Fruit fly (Drosophila melanogaster) whole organism, embryonic: Measurements from ENCODE around the gene PsGEF.

Source experiments
- BtbVII ChIP-seq: fragments of 200-800 bp; sonication (Bioruptor generic); optimal IDR thresholded peaks from 3 replicates; lab custom pipeline; 2017; ENCODE audit warnings: missing biosample characterization, mild to moderate bottlenecking, missing genetic modification characterization
- CG11247 ChIP-seq: fragments of 200-800 bp; sonication (Bioruptor generic); IDR thresholded peaks from 2 replicates; pipeline ENCODE4 v1.3.6; 2022; ENCODE audit warnings: missing biosample characterization, missing genetic modification characterization
- CG11696 ChIP-seq: fragments of 200-800 bp; sonication (Bioruptor generic); IDR thresholded peaks from 2 replicates; pipeline ENCODE4 v1.3.6; 2022; ENCODE audit warnings: missing biosample characterization, missing genetic modification characterization
- CG14965 ChIP-seq: fragments of 200-800 bp; sonication (Bioruptor generic); optimal IDR thresholded peaks from 2 replicates; lab custom pipeline; 2016; ENCODE audit warnings: missing biosample characterization, missing genetic modification characterization, borderline replicate concordance
- CG16813 ChIP-seq: fragments of 200-800 bp; sonication (Bioruptor generic); IDR thresholded peaks from 3 replicates; pipeline ENCODE4 v1.3.6; 2022; ENCODE audit warnings: missing biosample characterization, missing genetic modification characterization; ENCODE audit not compliant: partially characterized antibody
- CG17328 ChIP-seq: fragments of 200-800 bp; sonication (Bioruptor generic); IDR thresholded peaks from 2 replicates; pipeline ENCODE4 v1.3.6; 2022; ENCODE audit warnings: missing biosample characterization, missing genetic modification characterization
- CG17361 ChIP-seq: fragments of 200-800 bp; sonication (Bioruptor generic); IDR thresholded peaks from 3 replicates; pipeline ENCODE4 v1.3.6; 2022; ENCODE audit warnings: missing biosample characterization, missing genetic modification characterization
- CG2889 ChIP-seq: fragments of 200-800 bp; sonication (Bioruptor generic); IDR thresholded peaks from 3 replicates; pipeline ENCODE4 v1.3.6; 2022; ENCODE audit warnings: missing biosample characterization, missing genetic modification characterization
- CG3281 ChIP-seq: fragments of 200-800 bp; sonication (Bioruptor generic); optimal IDR thresholded peaks from 3 replicates; lab custom pipeline; 2017; ENCODE audit warnings: missing biosample characterization, mild to moderate bottlenecking, missing genetic modification characterization
- CG3838 ChIP-seq: fragments of 200-800 bp; sonication (Bioruptor generic); optimal IDR thresholded peaks from 3 replicates; lab custom pipeline; 2016; ENCODE audit warnings: missing biosample characterization, missing genetic modification characterization
- CG4404 ChIP-seq: fragments of 200-800 bp; sonication (Bioruptor generic); IDR thresholded peaks from 2 replicates; pipeline ENCODE4 v1.3.6; 2022; ENCODE audit warnings: missing biosample characterization, missing genetic modification characterization
- CG6254 ChIP-seq: fragments of 200-800 bp; sonication (Bioruptor generic); optimal IDR thresholded peaks from 3 replicates; lab custom pipeline; 2017; ENCODE audit warnings: mild to moderate bottlenecking, missing biosample characterization, missing genetic modification reagents, missing genetic modification characterization
- CG6272 ChIP-seq: fragments of 200-800 bp; sonication (Bioruptor generic); IDR thresholded peaks from 2 replicates; pipeline ENCODE4 v1.3.6; 2022; ENCODE audit warnings: missing biosample characterization, missing genetic modification characterization
- CG6689 ChIP-seq: fragments of 200-800 bp; sonication (Bioruptor generic); IDR thresholded peaks from 2 replicates; pipeline ENCODE4 v1.3.6; 2022; ENCODE audit warnings: missing biosample characterization, missing genetic modification characterization
- CG6813 ChIP-seq: fragments of 200-800 bp; sonication (Bioruptor generic); optimal IDR thresholded peaks from 2 replicates; lab custom pipeline; 2017; ENCODE audit warnings: missing biosample characterization, missing genetic modification characterization, mild to moderate bottlenecking, moderate library complexity, missing genetic modification reagents
- CG9817 ChIP-seq: fragments of 200-800 bp; sonication (Bioruptor generic); optimal IDR thresholded peaks from 2 replicates; lab custom pipeline; 2018; ENCODE audit warnings: missing biosample characterization, mild to moderate bottlenecking, missing genetic modification characterization, moderate library complexity
- CkIIα-i1 ChIP-seq: fragments of 200-800 bp; sonication (Bioruptor generic); IDR thresholded peaks from 2 replicates; pipeline ENCODE4 v1.3.6; 2022; ENCODE audit warnings: missing biosample characterization, missing genetic modification characterization
- E2f1 ChIP-seq: fragments of 200-800 bp; sonication (Bioruptor generic); IDR thresholded peaks from 2 replicates; pipeline ENCODE4 v1.3.6; 2022; ENCODE audit warnings: missing biosample characterization, missing genetic modification characterization
- Hr3 ChIP-seq: fragments of 200-800 bp; sonication (Bioruptor generic); optimal IDR thresholded peaks from 3 replicates; lab custom pipeline; 2016; ENCODE audit warnings: missing biosample characterization, missing genetic modification characterization
- Jarid2 ChIP-seq: fragments of 200-800 bp; sonication (Bioruptor generic); optimal IDR thresholded peaks from 3 replicates; lab custom pipeline; 2017; ENCODE audit warnings: mild to moderate bottlenecking, missing biosample characterization, missing genetic modification reagents, missing genetic modification characterization
- Lpt ChIP-seq: fragments of >200 bp; optimal IDR thresholded peaks from 2 replicates; lab custom pipeline; 2018; ENCODE audit warnings: missing biosample characterization, missing genetic modification characterization
- Nf-YA ChIP-seq: fragments of 200-800 bp; sonication (Bioruptor generic); IDR thresholded peaks from 2 replicates; pipeline ENCODE4 v1.3.6; 2022; ENCODE audit warnings: missing biosample characterization, missing genetic modification characterization
- Nf-YC ChIP-seq: fragments of 200-800 bp; optimal IDR thresholded peaks from 3 replicates; lab custom pipeline; 2019; ENCODE audit warnings: missing biosample characterization, mild to moderate bottlenecking, missing genetic modification characterization, moderate library complexity
- Oli ChIP-seq: fragments of 200-800 bp; sonication (Bioruptor generic); optimal IDR thresholded peaks from 2 replicates; lab custom pipeline; 2018; ENCODE audit warnings: missing biosample characterization, mild to moderate bottlenecking, missing genetic modification characterization, moderate library complexity
- Opbp ChIP-seq: fragments of 200-800 bp; sonication (Bioruptor generic); IDR thresholded peaks from 3 replicates; pipeline ENCODE4 v1.3.6; 2022; ENCODE audit warnings: missing biosample characterization, missing genetic modification characterization; ENCODE audit not compliant: partially characterized antibody
- Optix ChIP-seq: fragments of 200-800 bp; sonication (Bioruptor generic); IDR thresholded peaks from 3 replicates; pipeline ENCODE4 v1.3.6; 2022; ENCODE audit warnings: missing biosample characterization, missing genetic modification characterization
- Sry-β ChIP-seq: fragments of 200-800 bp; sonication (Bioruptor generic); optimal IDR thresholded peaks from 2 replicates; lab custom pipeline; 2018; ENCODE audit warnings: missing biosample characterization, mild to moderate bottlenecking, missing genetic modification characterization, moderate library complexity
- Tbp ChIP-seq: fragments of >200 bp; optimal IDR thresholded peaks from 2 replicates; lab custom pipeline; 2018; ENCODE audit warnings: missing biosample characterization, missing genetic modification characterization
- Trl ChIP-seq, 3 experiments: fragments of >200 bp in 2 of 3; fragments of 200-800 bp in 1 of 3; sonication (Bioruptor generic) in 1 of 3; optimal IDR thresholded peaks; 2 replicates in 1 of 3; 3 replicates in 2 of 3; lab custom pipeline; 2016 to 2017; ENCODE audit warnings: missing biosample characterization in 1 of 3, missing genetic modification characterization in 1 of 3
- aop ChIP-seq: fragments of 200-800 bp; sonication (Bioruptor generic); IDR thresholded peaks from 2 replicates; pipeline ENCODE4 v1.3.6; 2022; ENCODE audit warnings: missing biosample characterization, missing genetic modification characterization
- br ChIP-seq: fragments of >200 bp; optimal IDR thresholded peaks from 2 replicates; lab custom pipeline; 2017
- cas ChIP-seq: fragments of 200-800 bp; sonication (Bioruptor generic); IDR thresholded peaks from 2 replicates; pipeline ENCODE4 v1.3.6; 2022; ENCODE audit warnings: missing biosample characterization, missing genetic modification characterization
- corto ChIP-seq: fragments of 200-800 bp; sonication (Bioruptor generic); optimal IDR thresholded peaks from 2 replicates; lab custom pipeline; 2016; ENCODE audit warnings: missing biosample characterization, mild to moderate bottlenecking, missing genetic modification characterization, moderate library complexity
- da ChIP-seq: fragments of 200-800 bp; sonication (Bioruptor generic); optimal IDR thresholded peaks from 2 replicates; lab custom pipeline; 2016; ENCODE audit warnings: missing biosample characterization, missing genetic modification characterization
- ewg ChIP-seq: fragments of 200-800 bp; sonication (Bioruptor generic); optimal IDR thresholded peaks from 3 replicates; lab custom pipeline; 2017; ENCODE audit warnings: mild to moderate bottlenecking, missing biosample characterization, missing genetic modification reagents, missing genetic modification characterization
- fd102C ChIP-seq: fragments of 200-800 bp; sonication (Bioruptor generic); optimal IDR thresholded peaks from 2 replicates; lab custom pipeline; 2018; ENCODE audit warnings: missing biosample characterization, mild to moderate bottlenecking, missing genetic modification characterization, moderate library complexity
- fd3F ChIP-seq: fragments of 200-800 bp; sonication (Bioruptor generic); optimal IDR thresholded peaks from 2 replicates; lab custom pipeline; 2018; ENCODE audit warnings: missing biosample characterization, mild to moderate bottlenecking, missing genetic modification characterization, moderate library complexity
- fu2 ChIP-seq: fragments of 200-800 bp; sonication (Bioruptor generic); optimal IDR thresholded peaks from 2 replicates; lab custom pipeline; 2016; ENCODE audit warnings: missing biosample characterization, missing genetic modification characterization
- jigr1 ChIP-seq: fragments of 200-800 bp; sonication (Bioruptor generic); IDR thresholded peaks from 3 replicates; pipeline ENCODE4 v1.3.6; 2022; ENCODE audit warnings: missing biosample characterization, missing genetic modification characterization
- lmd ChIP-seq: fragments of 200-800 bp; sonication (Bioruptor generic); IDR thresholded peaks from 2 replicates; pipeline ENCODE4 v1.3.6; 2022; ENCODE audit warnings: missing biosample characterization, missing genetic modification characterization
- luna ChIP-seq: fragments of 200-800 bp; sonication (Bioruptor generic); optimal IDR thresholded peaks from 2 replicates; lab custom pipeline; 2016; ENCODE audit warnings: missing biosample characterization, missing genetic modification characterization
- nerfin-1 ChIP-seq: fragments of 200-800 bp; sonication (Bioruptor generic); optimal IDR thresholded peaks from 3 replicates; lab custom pipeline; 2019; ENCODE audit warnings: missing biosample characterization, mild to moderate bottlenecking, missing genetic modification characterization, moderate library complexity
- odd ChIP-seq: fragments of 200-800 bp; sonication (Bioruptor generic); optimal IDR thresholded peaks from 2 replicates; lab custom pipeline; 2017; ENCODE audit warnings: missing biosample characterization, mild to moderate bottlenecking, missing genetic modification characterization
- onecut ChIP-seq: fragments of 200-800 bp; sonication (Bioruptor generic); IDR thresholded peaks from 2 replicates; pipeline ENCODE4 v1.3.6; 2022; ENCODE audit warnings: missing biosample characterization, missing genetic modification characterization
- org-1 ChIP-seq: fragments of 200-800 bp; sonication (Bioruptor generic); optimal IDR thresholded peaks from 2 replicates; lab custom pipeline; 2017; ENCODE audit warnings: missing biosample characterization, missing genetic modification characterization
- otp ChIP-seq: fragments of 200-800 bp; sonication (Bioruptor generic); IDR thresholded peaks from 3 replicates; pipeline ENCODE4, ENCODE4 v1.3.6; 2022; ENCODE audit warnings: missing biosample characterization, missing genetic modification characterization
- prd ChIP-seq, 3 experiments: fragments of >200 bp in 2 of 3; fragments of 200-800 bp in 1 of 3; sonication (Bioruptor generic) in 1 of 3; optimal IDR thresholded peaks in 2 of 3; IDR thresholded peaks in 1 of 3; 2 replicates in 2 of 3; 3 replicates in 1 of 3; pipeline versions ENCODE4 v1.3.6 to Lab custom; 2017 to 2022; ENCODE audit warnings: missing biosample characterization in 1 of 3, missing genetic modification characterization in 1 of 3
- schlank ChIP-seq: fragments of 200-800 bp; sonication (Bioruptor generic); optimal IDR thresholded peaks from 2 replicates; lab custom pipeline; 2018; ENCODE audit warnings: missing biosample characterization, mild to moderate bottlenecking, missing genetic modification characterization
- sens ChIP-seq: fragments of 200-800 bp; sonication (Bioruptor generic); peaks from one replicate; lab custom pipeline; 2016; ENCODE audit warnings: missing biosample characterization, missing genetic modification characterization
- stc ChIP-seq: fragments of 200-800 bp; sonication (Bioruptor generic); IDR thresholded peaks from 2 replicates; pipeline ENCODE4 v1.3.6; 2022; ENCODE audit warnings: missing biosample characterization, missing genetic modification characterization

The PsGEF gene

dm6 chrX:2387579-2388362 lies at the start of gene PsGEF (continued):
- TF ChIP-seq CG2889 (GFP tag; lab: Robert Waterston, UW) (no peak), CG6272 (GFP tag; lab: Robert Waterston, UW) (no peak), fd3F (no peak), CG17361 (GFP tag; lab: Robert Waterston, UW) (no peak), Sry-β (GFP tag; lab: Kevin White, UChicago) (no peak), schlank (tag; lab: Kevin White, UChicago) (no peak), fu2 (GFP tag; lab: Kevin White, UChicago) (no peak), corto (GFP tag; lab: Kevin White, UChicago) (no peak), ewg (GFP tag; lab: Kevin White, UChicago) (peak; percentile 16), prd (optimal IDR thresholded peaks at IDR 0.05; lab: Kevin White, UChicago) (no peak), prd (GFP tag; IDR thresholded peaks at IDR 0.05; lab: Robert Waterston, UW) (no peak), BtbVII (no peak), Tbp (GFP tag; lab: Kevin White, UChicago) (peak; percentile 54), CG11247 (no peak), Nf-YA (GFP tag; lab: Robert Waterston, UW) (no peak), nerfin-1 (tag; lab: Kevin White, UChicago) (peak; percentile 83), CG3281 (no peak), aop (no peak), otp (no peak), Opbp (no peak), br (lab: Kevin White, UChicago) (no peak), onecut (no peak), odd (GFP tag; lab: Kevin White, UChicago) (no peak), Oli (tag; lab: Kevin White, UChicago) (no peak), Lpt (GFP tag; lab: Kevin White, UChicago) (peak; percentile 29), Optix (GFP tag; lab: Robert Waterston, UW) (no peak), E2f1 (no peak), CG9817 (tag; lab: Kevin White, UChicago) (no peak), org-1 (GFP tag; lab: Kevin White, UChicago) (no peak), CG6813 (peak; percentile 0), lmd (GFP tag; lab: Robert Waterston, UW) (no peak), CG4404 (GFP tag; lab: Robert Waterston, UW) (no peak), CkIIα-i1 (GFP tag; lab: Robert Waterston, UW) (no peak), sens (GFP tag; lab: Kevin White, UChicago) (peak; percentile 83), da (GFP tag; lab: Kevin White, UChicago) (no peak), fd102C (GFP tag; lab: Kevin White, UChicago) (peak; percentile 50), CG16813 (GFP tag; lab: Robert Waterston, UW) (no peak), CG14965 (peak; percentile 95), CG6689 (GFP tag; lab: Robert Waterston, UW) (no peak), Nf-YC (tag; lab: Kevin White, UChicago) (no peak), luna (GFP tag; lab: Kevin White, UChicago) (no peak), jigr1 (GFP tag; lab: Robert Waterston, UW) (no peak), CG3838 (no peak), CG17328 (no peak), CG11696 (GFP tag; lab: Robert Waterston, UW) (no peak), Jarid2 (GFP tag; lab: Kevin White, UChicago) (peak; percentile 43), Hr3 (GFP tag; lab: Kevin White, UChicago) (no peak), cas (GFP tag; lab: Robert Waterston, UW) (no peak), stc (no peak), Trl (optimal IDR thresholded peaks at IDR 0.05; lab: Kevin White, UChicago) (peak in 1 of 2 experiments; percentile 73), Trl (GFP tag; optimal IDR thresholded peaks at IDR 0.05; lab: Kevin White, UChicago) (no peak), CG6254 (GFP tag; lab: Kevin White, UChicago) (peak; percentile 18)
